Fruit fly (Drosophila melanogaster): Measurements from ENCODE around the gene CG42724.

CG42724 gene

dm6 chr3R:6345814-6346213 lies 22.3 kb downstream of the CG42724 start, which contains the start of the genes SmD2 and CG18048 (continued):
- TF ChIP-seq Ets65A (GFP tag) (no peak), toy (GFP tag; IDR thresholded peaks at IDR 0.05) (no peak), CG3847 (GFP tag; IDR thresholded peaks at IDR 0.05) (peak; percentile 54; the same call in 1 of the 2 replicates), CG14860 (GFP tag; IDR thresholded peaks at IDR 0.05; ENCODE audit: partially characterized antibody) (0 out of 3 replicates have a peak, but pooled peaks have one; percentile 52), dpn (GFP tag; optimal IDR thresholded peaks at IDR 0.05) (peak in 1 of 2 experiments; percentile 7), Myb (GFP tag; optimal IDR thresholded peaks at IDR 0.05) (peak; percentile 61), CG34224 (GFP tag; IDR thresholded peaks at IDR 0.05; ENCODE audit: partially characterized antibody) (peak; percentile 66; the same call in 2 of the 3 replicates), pum (GFP tag; optimal IDR thresholded peaks at IDR 0.05) (no peak), dm (GFP tag; optimal IDR thresholded peaks at IDR 0.05) (peak; percentile 68), CG13775 (GFP tag; optimal IDR thresholded peaks at IDR 0.05) (peak; percentile 27)

- peak; percentile 23 for TF ChIP-seq CG18262 (tag; optimal IDR thresholded peaks at IDR 0.05)
- peak; percentile 31; the same call in 1 of the 2 replicates for TF ChIP-seq CG31441 (GFP tag; IDR thresholded peaks at IDR 0.05)
- TF ChIP-seq Nf-YC (tag; optimal IDR thresholded peaks at IDR 0.05) = peak; percentile 15
- peak; percentile 36 for TF ChIP-seq Jarid2 (GFP tag; optimal IDR thresholded peaks at IDR 0.05)
- TF ChIP-seq CG12769 (tag; optimal IDR thresholded peaks at IDR 0.05) = peak; percentile 26
- TF ChIP-seq Xbp1 (GFP tag; optimal IDR thresholded peaks at IDR 0.05) = peak; percentile 11
- TF ChIP-seq CG9932 (GFP tag; IDR thresholded peaks at IDR 0.05) = 0 out of 2 replicates have a peak, but pooled peaks have one; percentile 28
- peak; percentile 9 for TF ChIP-seq CG12391 (tag; optimal IDR thresholded peaks at IDR 0.05)
- TF ChIP-seq oc (tag; optimal IDR thresholded peaks at IDR 0.05) = peak; percentile 35
- peak; percentile 20 for TF ChIP-seq CG13424 (tag; optimal IDR thresholded peaks at IDR 0.05)
- TF ChIP-seq CG11504 (tag; optimal IDR thresholded peaks at IDR 0.05) = peak; percentile 38
- peak; percentile 91 for TF ChIP-seq grn (GFP tag; optimal IDR thresholded peaks at IDR 0.05)
- peak; percentile 18 for TF ChIP-seq CG2712 (tag; optimal IDR thresholded peaks at IDR 0.05)
- peak; percentile 48 for TF ChIP-seq Med (GFP tag)
- TF ChIP-seq phol (tag; optimal IDR thresholded peaks at IDR 0.05) = peak; percentile 1
- TF ChIP-seq Side (GFP tag; optimal IDR thresholded peaks at IDR 0.05) = no peak
- TF ChIP-seq CG1024 (GFP tag; IDR thresholded peaks at IDR 0.05) = no peak
- no peak for TF ChIP-seq Ada2b (GFP tag; IDR thresholded peaks at IDR 0.05)
- TF ChIP-seq Hr51 (GFP tag; optimal IDR thresholded peaks at IDR 0.05) = peak in 1 of 2 experiments; percentile 57
- TF ChIP-seq CG10462 (GFP tag; optimal IDR thresholded peaks at IDR 0.05) = no peak
- no peak for TF ChIP-seq amos (GFP tag; IDR thresholded peaks at IDR 0.05; ENCODE audit: partially characterized antibody)
- TF ChIP-seq B-H2 (GFP tag; optimal IDR thresholded peaks at IDR 0.05) = no peak
- no peak for TF ChIP-seq Hr39 (optimal IDR thresholded peaks at IDR 0.05)
- TF ChIP-seq CG2889 (GFP tag; IDR thresholded peaks at IDR 0.05) = no peak
- no peak for TF ChIP-seq CG12299 (tag; optimal IDR thresholded peaks at IDR 0.05)
- no peak for TF ChIP-seq fd96Cb (tag; optimal IDR thresholded peaks at IDR 0.05)
- TF ChIP-seq dmrt99B (tag; optimal IDR thresholded peaks at IDR 0.05) = peak; percentile 37
- peak; percentile 6 for TF ChIP-seq Sox102F (GFP tag; optimal IDR thresholded peaks at IDR 0.05)
- TF ChIP-seq grau (tag; optimal IDR thresholded peaks at IDR 0.05) = peak; percentile 10
- 0 out of 2 replicates have a peak, but pooled peaks have one; percentile 9 for TF ChIP-seq Drgx (GFP tag; IDR thresholded peaks at IDR 0.05)
- peak; percentile 7 for TF ChIP-seq CG13894 (tag; optimal IDR thresholded peaks at IDR 0.05)
- TF ChIP-seq otp (GFP tag; IDR thresholded peaks at IDR 0.05) = no peak
- TF ChIP-seq CG30403 (GFP tag; optimal IDR thresholded peaks at IDR 0.05) = peak; percentile 9
These were observed 24.5 kb downstream of the CG42724 start, which contains the start of gene CG17919 for dm6 chr3R:6343396-6344239. Gene CG17919 (plus strand): TSS chr3R:6344029.
